Worm (Caenorhabditis elegans) whole organism, L4 larva: ENCODE data around the gene tin-9.1.

Source experiments
- F10B5.3 ChIP-seq: sonication (generic microtip); optimal IDR thresholded peaks from 2 replicates; lab custom pipeline; 2016; ENCODE audit warnings: mild to moderate bottlenecking, missing genetic modification characterization, missing compliant biosample characterization
- F26F4.8 ChIP-seq: fragments of 200-800 bp; sonication (Bioruptor generic); conservative IDR thresholded peaks from 2 replicates; pipeline ENCODE4 v1.3.6; 2022; ENCODE audit warnings: missing genetic modification characterization, missing compliant biosample characterization
- F44E2.7 ChIP-seq: fragments of 200-800 bp; sonication (Bioruptor generic); IDR thresholded peaks from 2 replicates; pipeline ENCODE4 v2.1.2; 2022; ENCODE audit warnings: missing genetic modification characterization, missing compliant biosample characterization
- F49E8.2 ChIP-seq: sonication (generic microtip); optimal IDR thresholded peaks from 2 replicates; lab custom pipeline; 2016; ENCODE audit warnings: missing compliant biosample characterization, mild to moderate bottlenecking, missing genetic modification characterization, borderline replicate concordance
- R02D3.7 ChIP-seq: fragments of 150-350 bp; sonication (generic microtip); optimal IDR thresholded peaks from 3 replicates; lab custom pipeline; 2014; ENCODE audit warnings: missing biosample characterization, missing genetic modification characterization
- T26A8.4 ChIP-seq: fragments of 200-800 bp; sonication (Bioruptor generic); IDR thresholded peaks from 2 replicates; pipeline ENCODE4 v1.3.6; 2022; ENCODE audit warnings: missing genetic modification characterization, missing compliant biosample characterization
- Y5F2A.4 ChIP-seq: fragments of 200-800 bp; sonication (Bioruptor generic); optimal IDR thresholded peaks from 2 replicates; lab custom pipeline; 2018; ENCODE audit warnings: mild to moderate bottlenecking, missing genetic modification characterization, missing compliant biosample characterization
- ZK337.2 ChIP-seq: fragments of 200-800 bp; sonication (Bioruptor generic); IDR thresholded peaks from 2 replicates; pipeline ENCODE4 v1.3.6; 2022; ENCODE audit warnings: missing genetic modification reagents, missing genetic modification characterization, missing compliant biosample characterization
- ZK546.5 ChIP-seq, 2 experiments: sonication (generic microtip); optimal IDR thresholded peaks; 2 replicates each; lab custom pipeline; 2017; ENCODE audit warnings: missing biosample characterization in 2 of 2, missing genetic modification characterization in 2 of 2
- aha-1 ChIP-seq: fragments of 150-350 bp; peaks from one replicate; lab custom pipeline; 2014; ENCODE audit warnings: missing biosample characterization, missing genetic modification characterization
- arid-1 ChIP-seq: fragments of 200-800 bp; sonication (Bioruptor generic); conservative IDR thresholded peaks from 2 replicates; pipeline ENCODE4 v1.3.6; 2022; ENCODE audit warnings: missing genetic modification reagents, missing genetic modification characterization, missing compliant biosample characterization
- ceh-28 ChIP-seq: fragments of 150-350 bp; optimal IDR thresholded peaks from 2 replicates; lab custom pipeline; 2014; ENCODE audit warnings: missing biosample characterization, missing genetic modification reagents, missing genetic modification characterization
- ceh-32 ChIP-seq: sonication (generic microtip); optimal IDR thresholded peaks from 2 replicates; lab custom pipeline; 2016; ENCODE audit warnings: mild to moderate bottlenecking, missing genetic modification characterization, missing compliant biosample characterization; ENCODE audit not compliant: poor library complexity
- ceh-44 ChIP-seq: fragments of 200-800 bp; sonication (Bioruptor generic); IDR thresholded peaks from 2 replicates; pipeline ENCODE4 v1.3.6; 2022; ENCODE audit warnings: missing genetic modification reagents, missing genetic modification characterization, missing compliant biosample characterization
- ceh-82 ChIP-seq: sonication (generic microtip); optimal IDR thresholded peaks from 2 replicates; lab custom pipeline; 2017; ENCODE audit warnings: missing biosample characterization, missing genetic modification characterization
- ces-1 ChIP-seq: fragments of 150-350 bp; sonication (generic microtip); optimal IDR thresholded peaks from 4 replicates; lab custom pipeline; 2014; ENCODE audit warnings: missing biosample characterization, missing genetic modification reagents, missing genetic modification characterization
- ctbp-1 ChIP-seq: fragments of 200-800 bp; sonication (Bioruptor generic); IDR thresholded peaks from 2 replicates; pipeline ENCODE4 v1.3.6; 2022; ENCODE audit warnings: missing genetic modification reagents, missing genetic modification characterization, missing compliant biosample characterization
- daf-12 ChIP-seq: fragments of 150-350 bp; optimal IDR thresholded peaks from 2 replicates; lab custom pipeline; 2014; ENCODE audit warnings: missing biosample characterization, missing genetic modification reagents, missing genetic modification characterization
- egl-27 ChIP-seq: sonication (generic microtip); optimal IDR thresholded peaks from 3 replicates; lab custom pipeline; 2017; ENCODE audit warnings: missing biosample characterization, missing genetic modification reagents, missing genetic modification characterization
- fkh-10 ChIP-seq: fragments of 150-350 bp; optimal IDR thresholded peaks from 2 replicates; lab custom pipeline; 2014; ENCODE audit warnings: missing biosample characterization, missing genetic modification reagents, missing genetic modification characterization
- fos-1 ChIP-seq: fragments of 150-350 bp; optimal IDR thresholded peaks from 2 replicates; lab custom pipeline; 2014; ENCODE audit warnings: missing biosample characterization, missing genetic modification characterization
- gei-8 ChIP-seq: fragments of 200-800 bp; sonication (Bioruptor generic); optimal IDR thresholded peaks from 2 replicates; lab custom pipeline; 2018; ENCODE audit warnings: mild to moderate bottlenecking, missing genetic modification characterization, missing compliant biosample characterization
- lim-7 ChIP-seq: fragments of 200-800 bp; sonication (Bioruptor generic); IDR thresholded peaks from 2 replicates; pipeline ENCODE4 v1.3.6; 2022; ENCODE audit warnings: missing genetic modification characterization, missing compliant biosample characterization
- lin-13 ChIP-seq: fragments of 150-350 bp; optimal IDR thresholded peaks from 2 replicates; lab custom pipeline; 2014; ENCODE audit warnings: missing biosample characterization, missing genetic modification reagents, missing genetic modification characterization
- lin-38 ChIP-seq: fragments of 200-800 bp; sonication (Bioruptor generic); IDR thresholded peaks from 2 replicates; pipeline ENCODE4 v1.3.6; 2022; ENCODE audit warnings: missing genetic modification reagents, missing genetic modification characterization, missing compliant biosample characterization
- lin-39 ChIP-seq: fragments of 150-350 bp; optimal IDR thresholded peaks from 2 replicates; lab custom pipeline; 2014; ENCODE audit warnings: missing biosample characterization, missing genetic modification reagents, missing genetic modification characterization
- lsy-2 ChIP-seq, 2 experiments: fragments of 150-350 bp in 1 of 2; sonication (generic microtip) in 1 of 2; optimal IDR thresholded peaks; 2 replicates each; lab custom pipeline; 2014 to 2017; ENCODE audit warnings: missing biosample characterization in 2 of 2, missing genetic modification characterization in 2 of 2
- madf-5 ChIP-seq, 2 experiments: fragments of 200-800 bp; sonication (Bioruptor generic); IDR thresholded peaks; 2 replicates each; pipeline ENCODE4 v1.3.6; 2022; ENCODE audit warnings: missing compliant biosample characterization in 2 of 2, missing genetic modification characterization in 2 of 2
- madf-9 ChIP-seq: fragments of 200-800 bp; sonication (Bioruptor generic); conservative IDR thresholded peaks from 2 replicates; pipeline ENCODE4 v1.3.6; 2022; ENCODE audit warnings: missing genetic modification reagents, missing genetic modification characterization, missing compliant biosample characterization
- mdt-29 ChIP-seq: fragments of 200-800 bp; sonication (Bioruptor generic); IDR thresholded peaks from 2 replicates; pipeline ENCODE4 v1.3.6; 2022; ENCODE audit warnings: missing genetic modification reagents, missing genetic modification characterization, missing compliant biosample characterization
- mes-2 ChIP-seq: sonication (generic microtip); optimal IDR thresholded peaks from 2 replicates; lab custom pipeline; 2016; ENCODE audit warnings: missing genotype, mild to moderate bottlenecking, missing genetic modification characterization, missing compliant biosample characterization; ENCODE audit not compliant: poor library complexity, severe bottlenecking
- mxl-2 ChIP-seq: fragments of 200-800 bp; sonication (Bioruptor generic); conservative IDR thresholded peaks from 2 replicates; pipeline ENCODE4 v1.3.6; 2022; ENCODE audit warnings: missing genetic modification reagents, missing genetic modification characterization, missing compliant biosample characterization
- nhr-10 ChIP-seq: fragments of 150-350 bp; optimal IDR thresholded peaks from 2 replicates; lab custom pipeline; 2014; ENCODE audit warnings: missing biosample characterization, missing genetic modification characterization
- nhr-11 ChIP-seq: fragments of 150-350 bp; optimal IDR thresholded peaks from 2 replicates; lab custom pipeline; 2014; ENCODE audit warnings: missing biosample characterization, missing genetic modification characterization
- nhr-111 ChIP-seq: fragments of 200-800 bp; sonication (Bioruptor generic); optimal IDR thresholded peaks from 2 replicates; lab custom pipeline; 2018; ENCODE audit warnings: mild to moderate bottlenecking, missing genetic modification characterization, missing compliant biosample characterization
- nhr-28 ChIP-seq: fragments of 150-350 bp; optimal IDR thresholded peaks from 2 replicates; lab custom pipeline; 2014; ENCODE audit warnings: missing biosample characterization, missing genetic modification characterization
- nhr-48 ChIP-seq: sonication (generic microtip); optimal IDR thresholded peaks from 2 replicates; lab custom pipeline; 2016; ENCODE audit warnings: mild to moderate bottlenecking, missing genetic modification characterization, missing compliant biosample characterization
- nhr-6 ChIP-seq: fragments of 150-350 bp; optimal IDR thresholded peaks from 2 replicates; lab custom pipeline; 2014; ENCODE audit warnings: missing biosample characterization, missing genetic modification characterization
- php-3 ChIP-seq: fragments of 200-800 bp; sonication (Bioruptor generic); IDR thresholded peaks from 2 replicates; pipeline ENCODE4 v1.3.6; 2022; ENCODE audit warnings: missing genetic modification reagents, missing genetic modification characterization, missing compliant biosample characterization
- saeg-2 ChIP-seq: fragments of 200-800 bp; sonication (Bioruptor generic); IDR thresholded peaks from 2 replicates; pipeline ENCODE4 v1.3.6; 2022; ENCODE audit warnings: missing genetic modification reagents, missing genetic modification characterization, missing compliant biosample characterization
- skn-1 ChIP-seq: fragments of 150-350 bp; optimal IDR thresholded peaks from 2 replicates; lab custom pipeline; 2014; ENCODE audit warnings: missing biosample characterization, missing genetic modification characterization
- snpc-1.2 ChIP-seq: fragments of 200-800 bp; sonication (Bioruptor generic); IDR thresholded peaks from 2 replicates; pipeline ENCODE4 v1.3.6; 2022; ENCODE audit warnings: missing genetic modification reagents, missing genetic modification characterization, missing compliant biosample characterization
- spr-1 ChIP-seq: sonication (generic microtip); optimal IDR thresholded peaks from 2 replicates; lab custom pipeline; 2016; ENCODE audit warnings: mild to moderate bottlenecking, missing genetic modification characterization, missing compliant biosample characterization
- spr-3 ChIP-seq: fragments of 200-800 bp; sonication (Bioruptor generic); optimal IDR thresholded peaks from 2 replicates; lab custom pipeline; 2018; ENCODE audit warnings: mild to moderate bottlenecking, missing genetic modification characterization, missing compliant biosample characterization
- unc-39 ChIP-seq: sonication (generic microtip); optimal IDR thresholded peaks from 2 replicates; lab custom pipeline; 2017; ENCODE audit warnings: missing biosample characterization, missing genetic modification characterization
- zfp-2 ChIP-seq: sonication (generic microtip); optimal IDR thresholded peaks from 2 replicates; lab custom pipeline; 2016; ENCODE audit warnings: mild to moderate bottlenecking, missing genetic modification characterization, missing compliant biosample characterization
- zfp-3 ChIP-seq: fragments of 200-800 bp; sonication (Bioruptor generic); conservative IDR thresholded peaks from 2 replicates; pipeline ENCODE4 v1.3.6; 2022; ENCODE audit warnings: missing genetic modification reagents, missing genetic modification characterization, missing compliant biosample characterization
- zip-2 ChIP-seq: fragments of 150-350 bp; optimal IDR thresholded peaks from 2 replicates; lab custom pipeline; 2014; ENCODE audit warnings: missing biosample characterization, missing genetic modification characterization

The tin-9.1 gene

DNA sequence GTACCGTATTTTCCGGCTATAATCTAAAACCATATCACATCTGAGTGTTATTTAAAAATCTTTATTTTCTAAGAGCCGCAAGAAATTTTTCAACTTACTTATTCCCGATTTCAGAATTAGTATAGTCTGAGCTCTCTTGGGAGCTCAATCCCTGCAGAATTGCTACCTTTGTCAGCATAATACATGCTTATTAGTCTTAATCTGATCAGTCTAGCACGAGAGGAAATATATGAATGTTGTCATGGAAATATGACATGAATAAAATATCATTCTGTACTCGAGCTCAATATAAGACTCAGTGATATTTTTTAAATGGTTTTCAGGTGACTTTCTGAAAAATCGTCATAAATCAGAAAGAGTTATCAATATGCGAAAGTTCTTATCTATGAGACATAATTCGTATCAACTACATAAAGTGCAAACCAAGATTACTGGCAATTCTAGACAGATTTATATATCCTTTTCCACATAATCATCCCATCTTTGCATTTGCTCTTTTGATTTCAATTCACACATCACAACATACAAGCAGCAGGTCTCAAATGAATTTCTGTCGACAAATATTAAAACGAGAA lies 1.0 kb upstream of the tin-9.1 start (continued):
- no peak for TF ChIP-seq lin-39 (tag; lab: Kevin White, UChicago)
- no peak for TF ChIP-seq ces-1 (GFP tag; lab: Kevin White, UChicago)
- TF ChIP-seq zfp-3 (GFP tag; lab: Robert Waterston, UW) = no peak
- peak; percentile 35 for TF ChIP-seq nhr-28
- no peak for TF ChIP-seq snpc-1.2 (GFP tag; lab: Robert Waterston, UW)
- TF ChIP-seq R02D3.7 (tag; lab: Kevin White, UChicago) = no peak
- no peak for TF ChIP-seq nhr-6 (tag; lab: Kevin White, UChicago)
- no peak for TF ChIP-seq madf-9
- no peak for TF ChIP-seq F10B5.3 (tag; lab: Kevin White, UChicago)
- TF ChIP-seq ceh-32 (tag; lab: Kevin White, UChicago) = no peak
- no peak for TF ChIP-seq mdt-29 (GFP tag; lab: Robert Waterston, UW)
- TF ChIP-seq mes-2 = no peak
- TF ChIP-seq nhr-48 (tag; lab: Kevin White, UChicago) = no peak
- TF ChIP-seq zip-2 = no peak
- no peak for TF ChIP-seq ctbp-1
- TF ChIP-seq, all 104 proteins: peak for 6

DNA sequence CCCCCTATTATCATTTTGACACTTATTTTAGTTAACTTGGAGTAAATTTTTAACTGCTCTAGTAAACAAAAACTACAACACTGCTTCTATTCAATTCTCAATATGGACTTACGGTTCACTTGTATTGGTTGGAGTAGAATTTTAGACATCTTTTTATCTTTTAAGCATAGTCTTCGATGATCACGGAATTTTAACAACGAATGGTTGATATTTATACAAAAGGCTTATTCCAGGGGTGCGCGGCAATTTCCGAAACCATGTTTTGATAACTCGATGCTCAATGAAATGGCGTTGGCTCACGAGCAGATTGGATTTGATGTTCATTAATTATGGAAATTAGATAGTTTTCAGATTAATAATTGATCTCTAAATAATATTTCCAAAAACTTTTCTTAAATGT lies 972 bp downstream of the tin-9.1 start:
- TF ChIP-seq spr-1 (tag; lab: Kevin White, UChicago) (no peak), saeg-2 (GFP tag; lab: Robert Waterston, UW) (no peak), ceh-82 (tag; lab: Kevin White, UChicago) (no peak), madf-5 (GFP tag; IDR thresholded peaks at IDR 0.05; lab: Robert Waterston, UW) (peak in 1 of 2 experiments; percentile 68; a peak in 1 of 4 replicates), ceh-44 (GFP tag; lab: Robert Waterston, UW) (no peak), zfp-2 (tag; lab: Kevin White, UChicago) (no peak), nhr-6 (tag; lab: Kevin White, UChicago) (no peak), mes-2 (no peak), lsy-2 (tag; optimal IDR thresholded peaks at IDR 0.05; lab: Kevin White, UChicago) (no peak), mxl-2 (GFP tag; lab: Robert Waterston, UW) (no peak), unc-39 (tag; lab: Kevin White, UChicago) (no peak), lim-7 (GFP tag; lab: Robert Waterston, UW) (no peak), nhr-111 (peak; percentile 78), php-3 (GFP tag; lab: Robert Waterston, UW) (no peak), arid-1 (peak; percentile 45; the same call in 1 of the 2 replicates), lin-13 (GFP tag; lab: Kevin White, UChicago) (no peak), fkh-10 (no peak), F26F4.8 (GFP tag; lab: Robert Waterston, UW) (no peak), ZK546.5 (tag; optimal IDR thresholded peaks at IDR 0.05; lab: Kevin White, UChicago) (no peak), R02D3.7 (tag; lab: Kevin White, UChicago) (no peak), snpc-1.2 (GFP tag; lab: Robert Waterston, UW) (peak; percentile 78), gei-8 (GFP tag; lab: Kevin White, UChicago) (no peak), ZK337.2 (no peak), T26A8.4 (no peak), aha-1 (tag; lab: Kevin White, UChicago) (peak; percentile 0), Y5F2A.4 (GFP tag; lab: Kevin White, UChicago) (peak; percentile 19), F49E8.2 (tag; lab: Kevin White, UChicago) (peak; percentile 87), egl-27 (tag; lab: Kevin White, UChicago) (no peak), nhr-11 (tag; lab: Kevin White, UChicago) (no peak), lin-38 (GFP tag; lab: Robert Waterston, UW) (peak; percentile 63), ceh-28 (tag; lab: Kevin White, UChicago) (no peak), daf-12 (tag; lab: Kevin White, UChicago) (no peak), skn-1 (tag; lab: Kevin White, UChicago) (no peak), zfp-3 (GFP tag; lab: Robert Waterston, UW) (0 out of 2 replicates have a peak, but pooled peaks have one; percentile 13), fos-1 (tag; lab: Kevin White, UChicago) (no peak), F44E2.7 (GFP tag; lab: Robert Waterston, UW) (no peak), spr-3 (GFP tag; lab: Kevin White, UChicago) (no peak), nhr-10 (tag; lab: Kevin White, UChicago) (no peak)
